Fruit fly (Drosophila melanogaster): ENCODE measurements around the gene CG46459.

The CG46459 gene

DNA sequence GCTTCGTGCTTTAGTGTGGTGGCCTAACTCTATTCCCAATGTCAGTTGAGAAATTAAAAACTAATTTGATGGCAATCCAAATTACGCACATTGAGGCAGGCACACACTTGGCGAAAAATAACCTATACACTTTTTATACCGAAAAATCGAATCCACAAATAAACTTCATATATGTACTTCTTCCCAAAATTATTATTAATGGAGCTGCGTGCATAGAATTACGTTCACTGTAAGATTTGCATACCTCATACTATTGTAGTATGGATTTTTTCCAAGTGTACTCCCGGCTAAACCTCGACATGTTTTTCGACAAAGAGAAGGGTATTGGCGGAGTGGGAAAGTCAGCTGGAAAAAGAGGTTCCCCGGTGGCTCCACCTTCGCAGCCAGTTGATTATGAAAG lies 12.2 kb upstream of the CG46459 start (continued):
- peak; percentile 60 for TF ChIP-seq CG4318 (GFP tag; optimal IDR thresholded peaks at IDR 0.05)
- TF ChIP-seq vri (GFP tag; optimal IDR thresholded peaks at IDR 0.05), result no peak
- TF ChIP-seq achi (GFP tag; optimal IDR thresholded peaks at IDR 0.05), result peak; percentile 31
- no peak for TF ChIP-seq CG11902 (GFP tag; optimal IDR thresholded peaks at IDR 0.05)
- peak; percentile 49 for TF ChIP-seq Hr39 (GFP tag; optimal IDR thresholded peaks at IDR 0.05)
- TF ChIP-seq CG6792 (GFP tag; optimal IDR thresholded peaks at IDR 0.05), result peak; percentile 26
- no peak for TF ChIP-seq fkh (GFP tag; optimal IDR thresholded peaks at IDR 0.05)
- TF ChIP-seq Sox102F (GFP tag; optimal IDR thresholded peaks at IDR 0.05), result peak; percentile 54
- TF ChIP-seq CG34406 (GFP tag; optimal IDR thresholded peaks at IDR 0.05), result peak; percentile 39
- TF ChIP-seq CG3919 (GFP tag; optimal IDR thresholded peaks at IDR 0.05), result no peak
- TF ChIP-seq svp (GFP tag), result peak; percentile 62
- TF ChIP-seq Hr38 (GFP tag; optimal IDR thresholded peaks at IDR 0.05), result no peak
- peak; percentile 66 for TF ChIP-seq pdm3 (GFP tag; optimal IDR thresholded peaks at IDR 0.05)
- peak; percentile 27 for TF ChIP-seq acj6 (GFP tag; optimal IDR thresholded peaks at IDR 0.05)
- no peak for TF ChIP-seq CG11294 (GFP tag; IDR thresholded peaks at IDR 0.05)
- no peak for TF ChIP-seq CG11762 (GFP tag; optimal IDR thresholded peaks at IDR 0.05; ENCODE audit: insufficient read depth)
- TF ChIP-seq Sox14 (GFP tag; optimal IDR thresholded peaks at IDR 0.05), result no peak
- no peak for TF ChIP-seq ss (GFP tag; optimal IDR thresholded peaks at IDR 0.05)
- peak; percentile 49 for TF ChIP-seq Met (GFP tag; optimal IDR thresholded peaks at IDR 0.05)
- no peak for TF ChIP-seq Blimp-1 (GFP tag; optimal IDR thresholded peaks at IDR 0.05)
- no peak for TF ChIP-seq CG9139 (GFP tag; optimal IDR thresholded peaks at IDR 0.05)

DNA sequence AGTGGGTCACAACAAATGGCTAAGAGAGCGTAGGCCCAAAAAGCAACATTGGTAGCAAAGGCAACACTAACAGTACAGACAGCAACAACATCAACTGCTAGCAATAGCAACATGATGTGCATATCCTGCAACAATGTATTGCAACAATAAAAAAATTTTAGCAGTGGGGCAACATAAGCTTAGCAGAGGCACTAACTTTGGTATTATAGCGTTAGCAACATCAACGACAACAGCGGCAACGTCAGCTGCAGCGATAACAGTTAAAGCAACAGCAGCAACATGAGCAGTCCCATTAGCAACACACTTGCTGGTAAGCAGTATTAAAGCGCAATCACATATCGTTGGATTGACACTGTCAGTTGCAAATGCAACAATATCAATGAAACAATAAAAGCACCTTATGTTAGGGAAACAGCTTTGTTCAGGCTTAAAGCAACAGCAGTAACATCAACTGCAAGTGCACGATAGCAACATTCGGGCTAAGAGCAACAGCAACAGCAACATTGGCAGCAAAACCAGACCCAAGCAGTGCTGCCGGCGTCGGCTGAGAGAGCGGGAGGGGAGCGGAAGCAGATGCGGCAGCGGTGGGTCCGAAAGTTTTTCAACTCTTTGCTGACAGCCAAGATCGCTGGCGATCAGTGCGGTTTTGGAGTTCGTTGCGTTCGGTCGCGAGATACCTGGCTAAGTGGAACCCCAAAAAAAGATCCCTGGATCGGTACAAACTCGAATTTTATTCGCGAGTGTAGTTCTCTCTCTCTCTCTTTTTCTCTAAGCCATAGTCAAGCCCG lies 9.9 kb upstream of the CG46459 start, which contains the start of gene Skel:
Skel (plus strand) TSS at position 637 of the 788 bp plus-strand sequence.
- no peak for TF ChIP-seq CG3919 (GFP tag; optimal IDR thresholded peaks at IDR 0.05)
- peak; percentile 98 for TF ChIP-seq dsx (GFP tag; optimal IDR thresholded peaks at IDR 0.05; ENCODE audit: poor library complexity, severe bottlenecking)
- no peak for TF ChIP-seq achi (GFP tag; optimal IDR thresholded peaks at IDR 0.05)
- peak; percentile 50 for TF ChIP-seq Eip78C (GFP tag)
- TF ChIP-seq esn (GFP tag; optimal IDR thresholded peaks at IDR 0.05), result peak; percentile 13
- TF ChIP-seq Sox102F (GFP tag; optimal IDR thresholded peaks at IDR 0.05), result no peak
- TF ChIP-seq CG16779 (tag; optimal IDR thresholded peaks at IDR 0.05), result peak; percentile 8
- TF ChIP-seq CG8632 (GFP tag; optimal IDR thresholded peaks at IDR 0.05), result no peak
- TF ChIP-seq Gug (GFP tag; IDR thresholded peaks at IDR 0.05), result no peak
- TF ChIP-seq Ets96B (tag; optimal IDR thresholded peaks at IDR 0.05), result no peak
- no peak for TF ChIP-seq CG6854 (GFP tag; optimal IDR thresholded peaks at IDR 0.05)
- TF ChIP-seq pdm3 (GFP tag; optimal IDR thresholded peaks at IDR 0.05), result no peak
- TF ChIP-seq Smox (GFP tag; optimal IDR thresholded peaks at IDR 0.05), result no peak
- peak; percentile 61; the same call in 2 of the 3 replicates for TF ChIP-seq eg (GFP tag; IDR thresholded peaks at IDR 0.05)
- no peak for TF ChIP-seq CG6808 (GFP tag; optimal IDR thresholded peaks at IDR 0.05)
- TF ChIP-seq ss (GFP tag; optimal IDR thresholded peaks at IDR 0.05), result peak in 1 of 2 experiments; percentile 18
- TF ChIP-seq CG3032 (tag; optimal IDR thresholded peaks at IDR 0.05), result no peak
- TF ChIP-seq CG10631 (GFP tag; optimal IDR thresholded peaks at IDR 0.05), result no peak
- no peak for TF ChIP-seq acj6 (GFP tag; optimal IDR thresholded peaks at IDR 0.05)
- no peak for TF ChIP-seq topi (GFP tag; optimal IDR thresholded peaks at IDR 0.05)
- TF ChIP-seq CG31627 (GFP tag; optimal IDR thresholded peaks at IDR 0.05), result no peak
- no peak; the same call in 2 of the 3 replicates for TF ChIP-seq CG6163 (GFP tag; IDR thresholded peaks at IDR 0.05)
- peak; percentile 25 for TF ChIP-seq Lpt (GFP tag; optimal IDR thresholded peaks at IDR 0.05)

- TF ChIP-seq CG32006 (GFP tag; optimal IDR thresholded peaks at IDR 0.05) (no peak), fkh (GFP tag; optimal IDR thresholded peaks at IDR 0.05) (no peak), fd59A (GFP tag; optimal IDR thresholded peaks at IDR 0.05) (no peak), CG6276 (GFP tag; optimal IDR thresholded peaks at IDR 0.05) (no peak), CG6792 (GFP tag; optimal IDR thresholded peaks at IDR 0.05) (no peak), Sox14 (GFP tag; optimal IDR thresholded peaks at IDR 0.05) (no peak), CG11902 (GFP tag; optimal IDR thresholded peaks at IDR 0.05) (no peak), CG8632 (GFP tag; optimal IDR thresholded peaks at IDR 0.05) (no peak), net (GFP tag; optimal IDR thresholded peaks at IDR 0.05) (no peak), Hr38 (GFP tag; optimal IDR thresholded peaks at IDR 0.05) (no peak), Smox (GFP tag; optimal IDR thresholded peaks at IDR 0.05) (no peak), fd85E (GFP tag; optimal IDR thresholded peaks at IDR 0.05) (no peak), CG10669 (GFP tag; optimal IDR thresholded peaks at IDR 0.05) (no peak), acj6 (GFP tag; optimal IDR thresholded peaks at IDR 0.05) (no peak), esn (GFP tag; optimal IDR thresholded peaks at IDR 0.05) (no peak)
Observed at dm6 chr3R:10687312-10687711, 9.1 kb upstream of the CG46459 start.

All from whole organism, prepupa.